Worm (Caenorhabditis elegans) whole organism, midembryonic: ENCODE results near the gene T27E7.3.

Experiments
- T22C8.4 ChIP-seq: fragments of 200-800 bp; sonication (Bioruptor generic); IDR thresholded peaks from 2 replicates; pipeline ENCODE4 v1.3.6; 2022; ENCODE audit warnings: missing genetic modification characterization, missing compliant biosample characterization
- cog-1 ChIP-seq: sonication (generic microtip); optimal IDR thresholded peaks from 2 replicates; lab custom pipeline; 2016; ENCODE audit warnings: missing genetic modification characterization, missing compliant biosample characterization
- flt-1 ChIP-seq: fragments of 200-800 bp; sonication (Bioruptor generic); IDR thresholded peaks from 2 replicates; pipeline ENCODE4 v1.3.6; 2022; ENCODE audit warnings: missing genetic modification characterization, missing compliant biosample characterization
- klf-2 ChIP-seq: fragments of 200-800 bp; sonication (Bioruptor generic); conservative IDR thresholded peaks from 2 replicates; pipeline ENCODE4 v1.3.6; 2022; ENCODE audit warnings: missing genetic modification reagents, missing genetic modification characterization, missing compliant biosample characterization
- med-1 ChIP-seq: sonication (generic microtip); optimal IDR thresholded peaks from 2 replicates; lab custom pipeline; 2017; ENCODE audit warnings: missing genetic modification characterization, mild to moderate bottlenecking, missing compliant biosample characterization, antibody characterized with exemption, missing genetic modification reagents; ENCODE audit not compliant: insufficient read depth
- ref-1 ChIP-seq: fragments of 200-800 bp; sonication (Bioruptor generic); conservative IDR thresholded peaks from 2 replicates; pipeline ENCODE4 v1.3.6; 2022; ENCODE audit warnings: missing genetic modification reagents, missing genetic modification characterization, missing compliant biosample characterization
- tab-1 ChIP-seq: fragments of 200-800 bp; sonication (Bioruptor generic); IDR thresholded peaks from 2 replicates; pipeline ENCODE4 v1.3.6; 2022; ENCODE audit warnings: missing genetic modification characterization, missing compliant biosample characterization
- ztf-23 ChIP-seq: fragments of 200-800 bp; sonication (Bioruptor generic); IDR thresholded peaks from 2 replicates; pipeline ENCODE4 v1.3.6; 2022; ENCODE audit warnings: missing genetic modification reagents, missing genetic modification characterization, missing compliant biosample characterization
- ztf-29 ChIP-seq: fragments of 200-800 bp; sonication (Bioruptor generic); IDR thresholded peaks from 2 replicates; pipeline ENCODE4 v1.3.6; 2022; ENCODE audit warnings: missing genetic modification reagents, missing genetic modification characterization, missing compliant biosample characterization

T27E7.3 gene

ce11 chrIV:14515162-14515561, 13.7 kb upstream of the T27E7.3 start:
- TF ChIP-seq klf-2 (no peak), ztf-23 (GFP tag; lab: Robert Waterston, UW) (no peak), T22C8.4 (GFP tag; lab: Robert Waterston, UW) (no peak), ref-1 (GFP tag; lab: Robert Waterston, UW) (no peak), med-1 (GFP tag; lab: Kevin White, UChicago) (no peak), flt-1 (GFP tag; lab: Robert Waterston, UW) (no peak), tab-1 (no peak), ztf-29 (GFP tag; lab: Robert Waterston, UW) (no peak), cog-1 (tag; lab: Kevin White, UChicago) (no peak)

- TF ChIP-seq klf-2 (no peak), T22C8.4 (GFP tag; lab: Robert Waterston, UW) (no peak), ref-1 (GFP tag; lab: Robert Waterston, UW) (no peak), cog-1 (tag; lab: Kevin White, UChicago) (no peak), tab-1 (no peak), flt-1 (GFP tag; lab: Robert Waterston, UW) (no peak), ztf-23 (GFP tag; lab: Robert Waterston, UW) (no peak), med-1 (GFP tag; lab: Kevin White, UChicago) (no peak), ztf-29 (GFP tag; lab: Robert Waterston, UW) (no peak)
These were observed 9.4 kb upstream of the T27E7.3 start, which contains the start of the genes Y57G11A.2 and T27E7.1 for ce11 chrIV:14519423-14519822. Y57G11A.2 (minus strand) TSS chrIV:14519523. T27E7.1 (plus strand) TSS chrIV:14519759.

- no peak for TF ChIP-seq ztf-23 (GFP tag; lab: Robert Waterston, UW)
- TF ChIP-seq ref-1 (GFP tag; lab: Robert Waterston, UW): no peak
- TF ChIP-seq med-1 (GFP tag; lab: Kevin White, UChicago): no peak
- TF ChIP-seq flt-1 (GFP tag; lab: Robert Waterston, UW): no peak
- TF ChIP-seq tab-1: no peak
- TF ChIP-seq klf-2: no peak
- no peak for TF ChIP-seq cog-1 (tag; lab: Kevin White, UChicago)
- TF ChIP-seq ztf-29 (GFP tag; lab: Robert Waterston, UW): no peak
- no peak for TF ChIP-seq T22C8.4 (GFP tag; lab: Robert Waterston, UW)
These were observed 5.2 kb upstream of the T27E7.3 start, which contains the start of gene srh-63 for ce11 chrIV:14523568-14523967. srh-63 (plus strand) TSS chrIV:14523868.

ce11 chrIV:14530031-14530430, 1.2 kb downstream of the T27E7.3 start:
- TF ChIP-seq T22C8.4 (GFP tag; lab: Robert Waterston, UW): no peak
- TF ChIP-seq med-1 (GFP tag; lab: Kevin White, UChicago): no peak
- no peak for TF ChIP-seq ztf-29 (GFP tag; lab: Robert Waterston, UW)
- no peak for TF ChIP-seq tab-1
- no peak for TF ChIP-seq cog-1 (tag; lab: Kevin White, UChicago)
- no peak for TF ChIP-seq klf-2
- TF ChIP-seq ztf-23 (GFP tag; lab: Robert Waterston, UW): no peak
- no peak for TF ChIP-seq flt-1 (GFP tag; lab: Robert Waterston, UW)
- TF ChIP-seq ref-1 (GFP tag; lab: Robert Waterston, UW): no peak

ce11 chrIV:14532366-14532765, 3.5 kb downstream of the T27E7.3 start:
- TF ChIP-seq T22C8.4 (GFP tag; lab: Robert Waterston, UW): no peak
- no peak for TF ChIP-seq med-1 (GFP tag; lab: Kevin White, UChicago)
- no peak for TF ChIP-seq klf-2

- TF ChIP-seq T22C8.4 (GFP tag; lab: Robert Waterston, UW) (no peak), med-1 (GFP tag; lab: Kevin White, UChicago) (no peak), klf-2 (no peak), tab-1 (no peak), ref-1 (GFP tag; lab: Robert Waterston, UW) (no peak), cog-1 (tag; lab: Kevin White, UChicago) (no peak), ztf-29 (GFP tag; lab: Robert Waterston, UW) (no peak), flt-1 (GFP tag; lab: Robert Waterston, UW) (no peak), ztf-23 (GFP tag; lab: Robert Waterston, UW) (no peak)
These were observed 6.1 kb downstream of the T27E7.3 start, which contains the start of gene T27E7.4 for ce11 chrIV:14534967-14535366. T27E7.4 (minus strand) TSS chrIV:14535067.

- TF ChIP-seq med-1 (GFP tag; lab: Kevin White, UChicago) (no peak), klf-2 (no peak), ref-1 (GFP tag; lab: Robert Waterston, UW) (no peak), T22C8.4 (GFP tag; lab: Robert Waterston, UW) (no peak), ztf-23 (GFP tag; lab: Robert Waterston, UW) (no peak), ztf-29 (GFP tag; lab: Robert Waterston, UW) (no peak), tab-1 (no peak), flt-1 (GFP tag; lab: Robert Waterston, UW) (no peak), cog-1 (tag; lab: Kevin White, UChicago) (no peak)
These were observed 8.1 kb downstream of the T27E7.3 start, which contains the start of gene T27E7.5 for ce11 chrIV:14536911-14537310. T27E7.5 (plus strand) TSS chrIV:14537163.

- TF ChIP-seq med-1 (GFP tag; lab: Kevin White, UChicago) (no peak), cog-1 (tag; lab: Kevin White, UChicago) (no peak), flt-1 (GFP tag; lab: Robert Waterston, UW) (no peak), klf-2 (no peak), tab-1 (no peak), T22C8.4 (GFP tag; lab: Robert Waterston, UW) (no peak), ztf-23 (GFP tag; lab: Robert Waterston, UW) (no peak), ref-1 (GFP tag; lab: Robert Waterston, UW) (no peak), ztf-29 (GFP tag; lab: Robert Waterston, UW) (no peak)
These were observed 13.7 kb downstream of the T27E7.3 start, which contains the start of gene pals-29 for ce11 chrIV:14542517-14542916. pals-29 (minus strand) TSS chrIV:14542617.

- TF ChIP-seq klf-2 (no peak), cog-1 (tag; lab: Kevin White, UChicago) (no peak), med-1 (GFP tag; lab: Kevin White, UChicago) (no peak), tab-1 (no peak), flt-1 (GFP tag; lab: Robert Waterston, UW) (no peak)
These were observed 18.5 kb downstream of the T27E7.3 start for ce11 chrIV:14547292-14547691.
